Worm (Caenorhabditis elegans) whole organism, L1 larva: ENCODE measurements around the gene C01G10.10.
A peak's percentile ranks its signal among the peaks of the same experiment; 100 is the strongest.

Experiments used
- F16B12.6 ChIP-seq: fragments of 150-350 bp; optimal IDR thresholded peaks from 2 replicates; lab custom pipeline; 2014; ENCODE audit warnings: missing biosample characterization, missing genetic modification characterization
- Y116A8C.19 ChIP-seq: sonication (generic microtip); optimal IDR thresholded peaks from 2 replicates; lab custom pipeline; 2016; ENCODE audit warnings: missing compliant biosample characterization, missing genetic modification characterization, borderline replicate concordance
- alr-1 ChIP-seq: fragments of 200-800 bp; sonication (Bioruptor generic); optimal IDR thresholded peaks from 2 replicates; lab custom pipeline; 2018; ENCODE audit warnings: borderline replicate concordance, mild to moderate bottlenecking, missing genetic modification characterization, missing compliant biosample characterization
- ama-1 ChIP-seq: fragments of 150-350 bp; optimal IDR thresholded peaks from 2 replicates; lab custom pipeline; 2014
- blmp-1 ChIP-seq: fragments of 150-350 bp; optimal IDR thresholded peaks from 2 replicates; lab custom pipeline; 2014; ENCODE audit warnings: missing biosample characterization, missing genetic modification characterization
- ceh-82 ChIP-seq, 3 experiments: fragments of 150-350 bp in 1 of 3; sonication (generic microtip) in 2 of 3; optimal IDR thresholded peaks; 2 replicates each; lab custom pipeline; 2014 to 2017; ENCODE audit warnings: missing biosample characterization in 3 of 3, missing genetic modification characterization in 3 of 3
- ces-1 ChIP-seq: fragments of 150-350 bp; optimal IDR thresholded peaks from 2 replicates; lab custom pipeline; 2014; ENCODE audit warnings: missing biosample characterization, missing genetic modification reagents, missing genetic modification characterization
- efl-1 ChIP-seq, 4 experiments: fragments of 150-350 bp; optimal IDR thresholded peaks in 3 of 4; peaks in 1 of 4; 1 replicate in 1 of 4; 2 replicates in 3 of 4; lab custom pipeline; 2014; ENCODE audit warnings: missing biosample characterization in 2 of 4, missing genetic modification characterization in 2 of 4, missing genetic modification reagents in 2 of 4
- egl-13 ChIP-seq: sonication (generic microtip); optimal IDR thresholded peaks from 2 replicates; lab custom pipeline; 2016; ENCODE audit warnings: missing genotype, missing genetic modification reagents, missing genetic modification characterization, missing compliant biosample characterization
- fkh-4 ChIP-seq: sonication (generic microtip); optimal IDR thresholded peaks from 2 replicates; lab custom pipeline; 2016; ENCODE audit warnings: missing compliant biosample characterization, missing genetic modification characterization, borderline replicate concordance
- hpl-2 ChIP-seq: fragments of 150-350 bp; optimal IDR thresholded peaks from 2 replicates; lab custom pipeline; 2014; ENCODE audit warnings: missing biosample characterization, missing genetic modification reagents, missing genetic modification characterization
- lin-14 ChIP-seq: fragments of 200-800 bp; sonication (Bioruptor generic); optimal IDR thresholded peaks from 2 replicates; lab custom pipeline; 2018; ENCODE audit warnings: mild to moderate bottlenecking, missing genetic modification characterization, moderate library complexity, missing compliant biosample characterization
- lin-35 ChIP-seq, 2 experiments: fragments of 150-350 bp; optimal IDR thresholded peaks; 2 replicates each; lab custom pipeline; 2014; ENCODE audit warnings: missing biosample characterization in 2 of 2, missing genetic modification characterization in 2 of 2, missing genetic modification reagents in 2 of 2
- lin-39 ChIP-seq: fragments of 150-350 bp; optimal IDR thresholded peaks from 2 replicates; lab custom pipeline; 2014; ENCODE audit warnings: missing biosample characterization, missing genetic modification reagents, missing genetic modification characterization
- lir-3 ChIP-seq: sonication (generic microtip); optimal IDR thresholded peaks from 2 replicates; lab custom pipeline; 2016; ENCODE audit warnings: mild to moderate bottlenecking, missing genetic modification characterization, moderate library complexity, missing compliant biosample characterization; ENCODE audit not compliant: poor library complexity
- lsy-2 ChIP-seq, 2 experiments: fragments of 150-350 bp; optimal IDR thresholded peaks; 2 replicates each; lab custom pipeline; 2014; ENCODE audit warnings: missing biosample characterization in 2 of 2, missing genetic modification characterization in 2 of 2
- mdl-1 ChIP-seq, 2 experiments: fragments of 150-350 bp; optimal IDR thresholded peaks; 2 replicates each; lab custom pipeline; 2014 to 2017; ENCODE audit warnings: missing biosample characterization in 2 of 2, missing genetic modification characterization in 2 of 2, inconsistent platforms in 1 of 2
- nhr-71 ChIP-seq: sonication (generic microtip); optimal IDR thresholded peaks from 2 replicates; lab custom pipeline; 2016; ENCODE audit warnings: mild to moderate bottlenecking, missing genetic modification characterization, moderate library complexity, missing compliant biosample characterization
- nhr-85 ChIP-seq: sonication (generic microtip); peaks from one replicate; lab custom pipeline; 2016; ENCODE audit warnings: missing genetic modification characterization, inconsistent platforms, missing compliant biosample characterization
- nhr-90 ChIP-seq: sonication (generic microtip); optimal IDR thresholded peaks from 2 replicates; lab custom pipeline; 2016; ENCODE audit warnings: mild to moderate bottlenecking, missing genetic modification characterization, missing compliant biosample characterization; ENCODE audit not compliant: poor library complexity
- pax-3 ChIP-seq: fragments of 200-800 bp; sonication (Bioruptor generic); optimal IDR thresholded peaks from 2 replicates; lab custom pipeline; 2018; ENCODE audit warnings: mild to moderate bottlenecking, missing genetic modification characterization, moderate library complexity, missing compliant biosample characterization
- snpc-4 ChIP-seq: fragments of 150-350 bp; optimal IDR thresholded peaks from 2 replicates; lab custom pipeline; 2014; ENCODE audit warnings: missing biosample characterization, missing genetic modification characterization
- snu-23 ChIP-seq: sonication (generic microtip); optimal IDR thresholded peaks from 2 replicates; lab custom pipeline; 2016; ENCODE audit warnings: missing genetic modification characterization, missing compliant biosample characterization
- sox-4 ChIP-seq: sonication (generic microtip); optimal IDR thresholded peaks from 2 replicates; lab custom pipeline; 2016; ENCODE audit warnings: missing genetic modification characterization, missing compliant biosample characterization
- swsn-7 ChIP-seq: sonication (generic microtip); optimal IDR thresholded peaks from 2 replicates; lab custom pipeline; 2016; ENCODE audit warnings: missing genetic modification characterization, missing compliant biosample characterization
- unc-30 ChIP-seq: sonication (generic microtip); optimal IDR thresholded peaks from 2 replicates; lab custom pipeline; 2017; ENCODE audit warnings: missing biosample characterization, missing genetic modification characterization
- unc-62 ChIP-seq: fragments of 150-350 bp; optimal IDR thresholded peaks from 2 replicates; lab custom pipeline; 2014; ENCODE audit warnings: missing biosample characterization, missing genetic modification reagents, missing genetic modification characterization
- zag-1 ChIP-seq: fragments of 150-350 bp; optimal IDR thresholded peaks from 2 replicates; lab custom pipeline; 2014; ENCODE audit warnings: missing biosample characterization, missing genetic modification characterization

C01G10.10 gene

ce11 chrV:15071015-15071810 is 11.0 kb downstream of the C01G10.10 start, which contains the start of gene unc-76 (continued):
- TF ChIP-seq blmp-1 (tag; lab: Kevin White, UChicago) (peak; percentile 36), ama-1 (no peak), unc-62 (GFP tag; lab: Kevin White, UChicago) (no peak), unc-30 (tag; lab: Kevin White, UChicago) (no peak), Y116A8C.19 (tag; lab: Kevin White, UChicago) (no peak), snpc-4 (tag; lab: Kevin White, UChicago) (peak; percentile 40), snu-23 (GFP tag; lab: Kevin White, UChicago) (peak; percentile 90), mdl-1 (tag; optimal IDR thresholded peaks at IDR 0.05; lab: Kevin White, UChicago) (peak in 1 of 2 experiments; percentile 50), ces-1 (GFP tag; lab: Kevin White, UChicago) (no peak), nhr-85 (tag; lab: Kevin White, UChicago) (peak; percentile 88), lir-3 (peak; percentile 81), zag-1 (tag; lab: Kevin White, UChicago) (peak; percentile 91), lin-14 (GFP tag; lab: Kevin White, UChicago) (peak; percentile 99), lin-35 (GFP tag; optimal IDR thresholded peaks at IDR 0.05; lab: Kevin White, UChicago) (peak; percentile 38 to 70), F16B12.6 (peak; percentile 12), egl-13 (tag; lab: Kevin White, UChicago) (no peak), swsn-7 (tag; lab: Kevin White, UChicago) (peak; percentile 90), alr-1 (no peak), nhr-71 (tag; lab: Kevin White, UChicago) (peak; percentile 94), fkh-4 (peak; percentile 40), ceh-82 (tag; optimal IDR thresholded peaks at IDR 0.05; lab: Kevin White, UChicago) (peak; percentile 49 to 84 (median 70))
- TF ChIP-seq, all 84 proteins: peak for 52

ce11 chrV:15069435-15069985 is 12.7 kb downstream of the C01G10.10 start:
- TF ChIP-seq hpl-2 (no peak), lin-14 (GFP tag; lab: Kevin White, UChicago) (peak; percentile 3), lin-35 (GFP tag; optimal IDR thresholded peaks at IDR 0.05; lab: Kevin White, UChicago) (no peak), lsy-2 (tag; optimal IDR thresholded peaks at IDR 0.05; lab: Kevin White, UChicago) (peak in 1 of 2 experiments; percentile 73)

- no peak for TF ChIP-seq efl-1 (optimal IDR thresholded peaks at IDR 0.05; lab: Kevin White, UChicago)
- peak in 1 of 2 experiments; percentile 24 for TF ChIP-seq efl-1 (GFP tag; optimal IDR thresholded peaks at IDR 0.05 in 1 of 2; lab: Kevin White, UChicago)
- no peak for TF ChIP-seq nhr-90 (tag; lab: Kevin White, UChicago)
Measured at ce11 chrV:15068378-15068777, 13.9 kb downstream of the C01G10.10 start, which contains the start of gene dnj-3. dnj-3 (plus strand) TSS chrV:15068678.

- no peak for TF ChIP-seq alr-1
- no peak for TF ChIP-seq lin-39 (tag; lab: Kevin White, UChicago)
- no peak for TF ChIP-seq sox-4
Measured at ce11 chrV:15067165-15067564, 15.1 kb downstream of the C01G10.10 start, which contains the start of gene C25D7.10. C25D7.10 (plus strand) TSS chrV:15067465.

ce11 chrV:15065837-15066348 is 16.3 kb downstream of the C01G10.10 start, which contains the start of gene otub-1:
otub-1 (plus strand) TSS chrV:15066298.
- TF ChIP-seq efl-1 (optimal IDR thresholded peaks at IDR 0.05; lab: Kevin White, UChicago) (no peak), efl-1 (GFP tag; optimal IDR thresholded peaks at IDR 0.05 in 1 of 2; lab: Kevin White, UChicago) (peak in 1 of 2 experiments; percentile 13), pax-3 (tag; lab: Kevin White, UChicago) (no peak)
